Worm (Caenorhabditis elegans) whole organism, L1 larva: ENCODE data around the gene F58E6.11.

ENCODE experiments used
- C16A3.4 ChIP-seq: fragments of 150-350 bp; optimal IDR thresholded peaks from 2 replicates; lab custom pipeline; 2014; ENCODE audit warnings: missing biosample characterization, missing genetic modification characterization
- C34B4.2 ChIP-seq: sonication (generic microtip); optimal IDR thresholded peaks from 2 replicates; lab custom pipeline; 2017; ENCODE audit warnings: mild to moderate bottlenecking, missing genetic modification characterization, missing compliant biosample characterization
- alr-1 ChIP-seq: fragments of 200-800 bp; sonication (Bioruptor generic); optimal IDR thresholded peaks from 2 replicates; lab custom pipeline; 2018; ENCODE audit warnings: borderline replicate concordance, mild to moderate bottlenecking, missing genetic modification characterization, missing compliant biosample characterization
- blmp-1 ChIP-seq: fragments of 150-350 bp; optimal IDR thresholded peaks from 2 replicates; lab custom pipeline; 2014; ENCODE audit warnings: missing biosample characterization, missing genetic modification characterization
- ceh-8 ChIP-seq: fragments of 200-800 bp; sonication (Bioruptor generic); optimal IDR thresholded peaks from 2 replicates; lab custom pipeline; 2018; ENCODE audit warnings: mild to moderate bottlenecking, missing genetic modification characterization, moderate library complexity, missing compliant biosample characterization
- ceh-82 ChIP-seq, 3 experiments: fragments of 150-350 bp in 1 of 3; sonication (generic microtip) in 2 of 3; optimal IDR thresholded peaks; 2 replicates each; lab custom pipeline; 2014 to 2017; ENCODE audit warnings: missing biosample characterization in 3 of 3, missing genetic modification characterization in 3 of 3
- ces-1 ChIP-seq: fragments of 150-350 bp; optimal IDR thresholded peaks from 2 replicates; lab custom pipeline; 2014; ENCODE audit warnings: missing biosample characterization, missing genetic modification reagents, missing genetic modification characterization
- dpl-1 ChIP-seq, 3 experiments: fragments of 150-350 bp in 2 of 3; sonication (generic microtip) in 1 of 3; optimal IDR thresholded peaks; 2 replicates each; lab custom pipeline; 2014 to 2017; ENCODE audit warnings: missing biosample characterization in 3 of 3, missing genetic modification characterization in 3 of 3, missing genetic modification reagents in 3 of 3
- efl-1 ChIP-seq, 4 experiments: fragments of 150-350 bp; optimal IDR thresholded peaks in 3 of 4; peaks in 1 of 4; 1 replicate in 1 of 4; 2 replicates in 3 of 4; lab custom pipeline; 2014; ENCODE audit warnings: missing biosample characterization in 2 of 4, missing genetic modification characterization in 2 of 4, missing genetic modification reagents in 2 of 4
- egl-13 ChIP-seq: sonication (generic microtip); optimal IDR thresholded peaks from 2 replicates; lab custom pipeline; 2016; ENCODE audit warnings: missing genotype, missing genetic modification reagents, missing genetic modification characterization, missing compliant biosample characterization
- egl-27 ChIP-seq, 2 experiments: fragments of 150-350 bp in 1 of 2; sonication (generic microtip); optimal IDR thresholded peaks; 3 replicates each; lab custom pipeline; 2017 to 2018; ENCODE audit warnings: missing biosample characterization in 2 of 2, missing genetic modification characterization in 2 of 2, missing genetic modification reagents in 2 of 2
- elt-2 ChIP-seq: sonication (generic microtip); optimal IDR thresholded peaks from 2 replicates; lab custom pipeline; 2016; ENCODE audit warnings: missing genetic modification characterization, mild to moderate bottlenecking, inconsistent platforms, missing compliant biosample characterization, missing genetic modification reagents
- elt-3 ChIP-seq, 6 experiments: fragments of 150-350 bp in 1 of 6; sonication (generic microtip); optimal IDR thresholded peaks; 2 replicates each; lab custom pipeline; 2017 to 2018; ENCODE audit warnings: missing biosample characterization in 6 of 6, missing genetic modification characterization in 6 of 6, inconsistent platforms in 1 of 6
- fkh-10 ChIP-seq: sonication (generic microtip); optimal IDR thresholded peaks from 2 replicates; lab custom pipeline; 2017; ENCODE audit warnings: missing biosample characterization, missing genetic modification reagents, missing genetic modification characterization
- fkh-4 ChIP-seq: sonication (generic microtip); optimal IDR thresholded peaks from 2 replicates; lab custom pipeline; 2016; ENCODE audit warnings: missing compliant biosample characterization, missing genetic modification characterization, borderline replicate concordance
- grh-1 ChIP-seq: fragments of 200-800 bp; sonication (Bioruptor generic); IDR thresholded peaks from 2 replicates; pipeline ENCODE4 v1.3.6; 2022; ENCODE audit warnings: missing genetic modification reagents, missing genetic modification characterization, missing compliant biosample characterization
- hlh-17 ChIP-seq: fragments of 200-800 bp; sonication (Bioruptor generic); optimal IDR thresholded peaks from 2 replicates; lab custom pipeline; 2018; ENCODE audit warnings: missing genetic modification characterization, mild to moderate bottlenecking, missing compliant biosample characterization, moderate library complexity, borderline replicate concordance
- hpl-2 ChIP-seq: fragments of 150-350 bp; optimal IDR thresholded peaks from 2 replicates; lab custom pipeline; 2014; ENCODE audit warnings: missing biosample characterization, missing genetic modification reagents, missing genetic modification characterization
- irx-1 ChIP-seq: sonication (generic microtip); optimal IDR thresholded peaks from 2 replicates; lab custom pipeline; 2016; ENCODE audit warnings: missing genetic modification characterization, missing compliant biosample characterization
- lin-14 ChIP-seq: fragments of 200-800 bp; sonication (Bioruptor generic); optimal IDR thresholded peaks from 2 replicates; lab custom pipeline; 2018; ENCODE audit warnings: mild to moderate bottlenecking, missing genetic modification characterization, moderate library complexity, missing compliant biosample characterization
- lin-39 ChIP-seq: fragments of 150-350 bp; optimal IDR thresholded peaks from 2 replicates; lab custom pipeline; 2014; ENCODE audit warnings: missing biosample characterization, missing genetic modification reagents, missing genetic modification characterization
- lsy-2 ChIP-seq, 2 experiments: fragments of 150-350 bp; optimal IDR thresholded peaks; 2 replicates each; lab custom pipeline; 2014; ENCODE audit warnings: missing biosample characterization in 2 of 2, missing genetic modification characterization in 2 of 2
- mep-1 ChIP-seq: fragments of 150-350 bp; optimal IDR thresholded peaks from 2 replicates; lab custom pipeline; 2014; ENCODE audit warnings: missing biosample characterization, missing genetic modification characterization
- nhr-237 ChIP-seq: fragments of 150-350 bp; optimal IDR thresholded peaks from 2 replicates; lab custom pipeline; 2014; ENCODE audit warnings: missing biosample characterization, missing genetic modification characterization
- nhr-47 ChIP-seq: sonication (generic microtip); optimal IDR thresholded peaks from 2 replicates; lab custom pipeline; 2016; ENCODE audit warnings: mild to moderate bottlenecking, missing genetic modification characterization, moderate library complexity, missing compliant biosample characterization
- nhr-71 ChIP-seq: sonication (generic microtip); optimal IDR thresholded peaks from 2 replicates; lab custom pipeline; 2016; ENCODE audit warnings: mild to moderate bottlenecking, missing genetic modification characterization, moderate library complexity, missing compliant biosample characterization
- nhr-76 ChIP-seq: sonication (generic microtip); optimal IDR thresholded peaks from 2 replicates; lab custom pipeline; 2017; ENCODE audit warnings: missing biosample characterization, missing genetic modification characterization
- nhr-77 ChIP-seq: fragments of 150-350 bp; optimal IDR thresholded peaks from 2 replicates; lab custom pipeline; 2014; ENCODE audit warnings: missing biosample characterization, missing genetic modification characterization
- pqm-1 ChIP-seq: sonication (generic microtip); optimal IDR thresholded peaks from 3 replicates; lab custom pipeline; 2017; ENCODE audit warnings: missing biosample characterization, missing genetic modification characterization
- rnt-1 ChIP-seq: sonication (generic microtip); optimal IDR thresholded peaks from 2 replicates; lab custom pipeline; 2016; ENCODE audit warnings: mild to moderate bottlenecking, missing genetic modification characterization, moderate library complexity, missing compliant biosample characterization
- snpc-4 ChIP-seq: fragments of 150-350 bp; optimal IDR thresholded peaks from 2 replicates; lab custom pipeline; 2014; ENCODE audit warnings: missing biosample characterization, missing genetic modification characterization
- snu-23 ChIP-seq: sonication (generic microtip); optimal IDR thresholded peaks from 2 replicates; lab custom pipeline; 2016; ENCODE audit warnings: missing genetic modification characterization, missing compliant biosample characterization
- sox-4 ChIP-seq: sonication (generic microtip); optimal IDR thresholded peaks from 2 replicates; lab custom pipeline; 2016; ENCODE audit warnings: missing genetic modification characterization, missing compliant biosample characterization
- sptf-1 ChIP-seq: fragments of 150-350 bp; optimal IDR thresholded peaks from 2 replicates; lab custom pipeline; 2014; ENCODE audit warnings: missing biosample characterization, missing genetic modification characterization
- sup-37 ChIP-seq: fragments of 200-800 bp; sonication (Bioruptor generic); optimal IDR thresholded peaks from 2 replicates; lab custom pipeline; 2018; ENCODE audit warnings: mild to moderate bottlenecking, missing genetic modification characterization, missing compliant biosample characterization
- tlp-1 ChIP-seq: fragments of 150-350 bp; optimal IDR thresholded peaks from 2 replicates; lab custom pipeline; 2014; ENCODE audit warnings: missing biosample characterization, missing genetic modification characterization
- unc-62 ChIP-seq: fragments of 150-350 bp; optimal IDR thresholded peaks from 2 replicates; lab custom pipeline; 2014; ENCODE audit warnings: missing biosample characterization, missing genetic modification reagents, missing genetic modification characterization
- unc-86 ChIP-seq: sonication (generic microtip); optimal IDR thresholded peaks from 2 replicates; lab custom pipeline; 2016; ENCODE audit warnings: missing genetic modification characterization, missing compliant biosample characterization
- unc-98 ChIP-seq: fragments of 200-800 bp; sonication (Bioruptor generic); IDR thresholded peaks from 2 replicates; pipeline ENCODE4 v1.3.6; 2022; ENCODE audit warnings: missing genetic modification characterization, missing compliant biosample characterization
- ztf-4 ChIP-seq: fragments of 150-350 bp; optimal IDR thresholded peaks from 2 replicates; lab custom pipeline; 2014; ENCODE audit warnings: missing biosample characterization, missing genetic modification characterization

F58E6.11 gene

ce11 chrV:9764552-9764951 is 6.8 kb upstream of the F58E6.11 start:
- TF ChIP-seq unc-86 (no peak), efl-1 (optimal IDR thresholded peaks at IDR 0.05; lab: Kevin White, UChicago) (no peak), efl-1 (GFP tag; optimal IDR thresholded peaks at IDR 0.05 in 1 of 2; lab: Kevin White, UChicago) (peak in 1 of 2 experiments; percentile 30), ces-1 (GFP tag; lab: Kevin White, UChicago) (no peak), nhr-237 (no peak)

DNA sequence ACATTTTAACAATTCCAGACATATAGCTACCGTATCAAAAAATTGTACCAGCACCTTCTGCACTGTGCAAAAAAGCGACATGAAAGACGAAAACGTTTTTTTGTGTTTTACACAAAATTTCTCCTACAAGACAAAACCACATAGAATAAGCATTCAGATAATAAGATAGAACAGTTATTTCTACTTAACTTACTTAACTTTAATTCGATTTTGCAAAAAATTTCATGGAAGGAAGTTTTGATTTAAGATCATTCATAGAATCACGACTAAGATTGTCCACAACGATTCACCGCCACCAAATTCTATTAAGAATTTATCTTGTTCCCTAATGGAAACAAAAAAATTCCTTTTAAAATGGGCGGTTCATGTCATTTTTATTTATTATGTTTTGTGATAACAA is 6.0 kb upstream of the F58E6.11 start:
- TF ChIP-seq nhr-76 (tag; lab: Kevin White, UChicago) (no peak), tlp-1 (tag; lab: Kevin White, UChicago) (no peak), C16A3.4 (tag; lab: Kevin White, UChicago) (no peak), mep-1 (tag; lab: Kevin White, UChicago) (no peak), sox-4 (tag; lab: Kevin White, UChicago) (no peak), ztf-4 (tag; lab: Kevin White, UChicago) (no peak), egl-13 (tag; lab: Kevin White, UChicago) (no peak), nhr-71 (tag; lab: Kevin White, UChicago) (no peak), ceh-82 (tag; optimal IDR thresholded peaks at IDR 0.05; lab: Kevin White, UChicago) (no peak), lin-39 (tag; lab: Kevin White, UChicago) (no peak), pqm-1 (tag; lab: Kevin White, UChicago) (no peak)

- TF ChIP-seq irx-1 (tag; lab: Kevin White, UChicago) (no peak), hpl-2 (GFP tag; lab: Kevin White, UChicago) (no peak), nhr-237 (no peak), lsy-2 (tag; optimal IDR thresholded peaks at IDR 0.05; lab: Kevin White, UChicago) (no peak), fkh-10 (GFP tag; lab: Kevin White, UChicago) (no peak), dpl-1 (GFP tag; optimal IDR thresholded peaks at IDR 0.05; lab: Kevin White, UChicago) (no peak), snpc-4 (tag; lab: Kevin White, UChicago) (no peak), lin-14 (peak; percentile 62), blmp-1 (tag; lab: Kevin White, UChicago) (peak; percentile 96), elt-3 (tag; optimal IDR thresholded peaks at IDR 0.05; lab: Kevin White, UChicago) (no peak), ceh-8 (GFP tag; lab: Kevin White, UChicago) (no peak), fkh-4 (tag; lab: Kevin White, UChicago) (no peak), snu-23 (no peak), nhr-47 (tag; lab: Kevin White, UChicago) (no peak)
Measured at ce11 chrV:9758437-9758836, 653 bp upstream of the F58E6.11 start.

DNA sequence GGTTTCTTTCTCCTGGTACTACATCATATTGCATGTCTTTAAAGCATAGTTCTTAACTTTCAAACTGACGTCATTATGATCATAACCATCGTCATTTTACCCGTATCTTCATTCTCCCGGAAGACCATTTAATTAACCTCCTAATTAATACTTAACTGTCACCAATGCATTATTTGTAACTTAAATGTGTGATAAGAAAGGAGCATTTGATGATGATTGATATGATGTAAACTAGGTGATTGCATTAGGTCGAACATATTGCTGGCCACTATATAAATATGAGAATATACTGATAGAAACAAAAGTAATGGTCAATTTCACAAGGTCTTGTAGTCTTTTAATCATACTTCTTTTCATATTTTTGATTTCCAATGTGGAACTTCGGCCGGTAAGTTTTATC is 1.5 kb downstream of the F58E6.11 start, which contains the start of gene hrg-3:
Gene hrg-3 (plus strand): TSS at position 227 of the 400 bp plus-strand sequence.
- TF ChIP-seq nhr-71 (tag; lab: Kevin White, UChicago) (no peak), elt-2 (tag; lab: Kevin White, UChicago) (peak; percentile 87), pqm-1 (tag; lab: Kevin White, UChicago) (peak; percentile 2)

DNA sequence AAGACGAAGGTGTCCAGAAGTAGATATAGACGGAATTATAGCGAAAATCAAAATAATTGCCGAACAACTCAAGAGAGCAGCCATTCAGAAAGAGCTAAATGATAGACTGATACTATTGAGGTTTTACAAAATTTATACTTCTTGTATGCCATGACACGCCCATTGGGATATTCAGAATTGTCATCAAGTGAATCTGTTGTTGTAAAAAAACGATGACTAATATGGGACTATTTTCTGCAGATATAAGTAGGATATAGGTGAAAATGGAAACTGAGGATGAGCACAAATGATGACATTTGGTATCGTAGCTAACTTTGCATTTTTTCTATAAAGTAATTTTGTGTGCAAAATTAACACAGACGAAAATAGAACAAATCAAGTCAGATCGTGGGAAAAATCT is 2.1 kb downstream of the F58E6.11 start, which contains the start of gene F58E6.8:
Gene F58E6.8 (minus strand): TSS at position 101 of the 400 bp plus-strand sequence.
- TF ChIP-seq ceh-82 (tag; optimal IDR thresholded peaks at IDR 0.05; lab: Kevin White, UChicago) = no peak
- no peak for TF ChIP-seq C34B4.2 (tag; lab: Kevin White, UChicago)
- no peak for TF ChIP-seq pqm-1 (tag; lab: Kevin White, UChicago)
- no peak for TF ChIP-seq nhr-77 (tag; lab: Kevin White, UChicago)
- no peak for TF ChIP-seq sptf-1 (tag; lab: Kevin White, UChicago)
- TF ChIP-seq hlh-17 (GFP tag; lab: Kevin White, UChicago) = no peak
- TF ChIP-seq egl-27 (tag; optimal IDR thresholded peaks at IDR 0.05; lab: Kevin White, UChicago) = no peak
- no peak for TF ChIP-seq sup-37 (GFP tag; lab: Kevin White, UChicago)
- no peak for TF ChIP-seq fkh-4 (tag; lab: Kevin White, UChicago)
- TF ChIP-seq unc-86 = no peak
- no peak for TF ChIP-seq unc-62 (GFP tag; lab: Kevin White, UChicago)
- TF ChIP-seq unc-98 (GFP tag; lab: Robert Waterston, UW) = no peak
- TF ChIP-seq irx-1 (tag; lab: Kevin White, UChicago) = no peak
- no peak for TF ChIP-seq mep-1 (tag; lab: Kevin White, UChicago)
- no peak for TF ChIP-seq C16A3.4 (tag; lab: Kevin White, UChicago)
- TF ChIP-seq ztf-4 (tag; lab: Kevin White, UChicago) = no peak
- TF ChIP-seq alr-1 (tag; lab: Kevin White, UChicago) = no peak
- no peak for TF ChIP-seq grh-1 (GFP tag; lab: Robert Waterston, UW)
- no peak for TF ChIP-seq efl-1 (optimal IDR thresholded peaks at IDR 0.05; lab: Kevin White, UChicago)
- no peak for TF ChIP-seq efl-1 (GFP tag; optimal IDR thresholded peaks at IDR 0.05 in 1 of 2; lab: Kevin White, UChicago)
- no peak for TF ChIP-seq rnt-1 (tag; lab: Kevin White, UChicago)
- TF ChIP-seq, all 84 proteins: peak for 0
